Worm (Caenorhabditis elegans) whole organism, L3 larva: Measurements from ENCODE around the gene jmjd-3.3.
"Not testable (repeated sequence)": the region's sequence is repeated elsewhere in the genome, so short reads cannot be mapped to it uniquely, and the experiment has no call there.

Experiments used
- R02D3.7 ChIP-seq: fragments of 150-350 bp; optimal IDR thresholded peaks from 2 replicates; lab custom pipeline; 2014; ENCODE audit warnings: missing biosample characterization, missing genetic modification characterization
- ZK546.5 ChIP-seq: sonication (generic microtip); optimal IDR thresholded peaks from 2 replicates; lab custom pipeline; 2017; ENCODE audit warnings: missing biosample characterization, missing genetic modification characterization
- ceh-9 ChIP-seq: sonication (generic microtip); optimal IDR thresholded peaks from 2 replicates; lab custom pipeline; 2018; ENCODE audit warnings: missing biosample characterization, missing genetic modification characterization
- elt-1 ChIP-seq: fragments of 150-350 bp; optimal IDR thresholded peaks from 2 replicates; lab custom pipeline; 2014; ENCODE audit warnings: missing biosample characterization, missing genetic modification characterization
- elt-2 ChIP-seq: sonication (generic microtip); optimal IDR thresholded peaks from 2 replicates; lab custom pipeline; 2016; ENCODE audit warnings: missing genetic modification reagents, mild to moderate bottlenecking, missing genetic modification characterization, missing compliant biosample characterization
- elt-3 ChIP-seq, 3 experiments: fragments of 150-350 bp in 1 of 3; sonication (generic microtip) in 2 of 3; optimal IDR thresholded peaks; 2 replicates in 2 of 3; 4 replicates in 1 of 3; lab custom pipeline; 2014 to 2017; ENCODE audit warnings: missing biosample characterization in 3 of 3, missing genetic modification characterization in 3 of 3
- fos-1 ChIP-seq: fragments of 150-350 bp; optimal IDR thresholded peaks from 2 replicates; lab custom pipeline; 2014; ENCODE audit warnings: missing biosample characterization, missing genetic modification characterization
- jun-1 ChIP-seq: fragments of 150-350 bp; optimal IDR thresholded peaks from 2 replicates; lab custom pipeline; 2014; ENCODE audit warnings: missing biosample characterization, missing genetic modification reagents, missing genetic modification characterization
- lin-15B ChIP-seq: fragments of 150-350 bp; optimal IDR thresholded peaks from 2 replicates; lab custom pipeline; 2014; ENCODE audit warnings: missing biosample characterization, missing genetic modification characterization
- lin-39 ChIP-seq: fragments of 150-350 bp; optimal IDR thresholded peaks from 2 replicates; lab custom pipeline; 2018; ENCODE audit warnings: missing biosample characterization, missing genetic modification reagents, missing genetic modification characterization
- lsy-12 ChIP-seq: sonication (generic microtip); optimal IDR thresholded peaks from 2 replicates; lab custom pipeline; 2016; ENCODE audit warnings: mild to moderate bottlenecking, missing genetic modification characterization, missing compliant biosample characterization
- mml-1 ChIP-seq: fragments of 150-350 bp; sonication (generic microtip); optimal IDR thresholded peaks from 3 replicates; lab custom pipeline; 2014; ENCODE audit warnings: missing biosample characterization, missing genetic modification characterization
- nfya-1 ChIP-seq: sonication (generic microtip); optimal IDR thresholded peaks from 2 replicates; lab custom pipeline; 2017; ENCODE audit warnings: missing genetic modification characterization, mild to moderate bottlenecking, missing compliant biosample characterization, antibody characterized with exemption, moderate library complexity; ENCODE audit not compliant: insufficient read depth
- nhr-11 ChIP-seq: fragments of 150-350 bp; optimal IDR thresholded peaks from 2 replicates; lab custom pipeline; 2014; ENCODE audit warnings: missing biosample characterization, missing genetic modification characterization
- nhr-23 ChIP-seq: fragments of 150-350 bp; optimal IDR thresholded peaks from 2 replicates; lab custom pipeline; 2014; ENCODE audit warnings: missing biosample characterization, missing genetic modification reagents, missing genetic modification characterization
- nhr-237 ChIP-seq: fragments of 150-350 bp; optimal IDR thresholded peaks from 2 replicates; lab custom pipeline; 2014; ENCODE audit warnings: missing biosample characterization, missing genetic modification characterization
- nhr-25 ChIP-seq: sonication (generic microtip); optimal IDR thresholded peaks from 2 replicates; lab custom pipeline; 2017; ENCODE audit warnings: missing biosample characterization, missing genetic modification characterization
- nhr-43 ChIP-seq: sonication (generic microtip); optimal IDR thresholded peaks from 2 replicates; lab custom pipeline; 2016; ENCODE audit warnings: mild to moderate bottlenecking, missing genetic modification characterization, missing compliant biosample characterization; ENCODE audit not compliant: poor library complexity, severe bottlenecking
- nhr-76 ChIP-seq: fragments of 150-350 bp; sonication (generic microtip); optimal IDR thresholded peaks from 5 replicates; lab custom pipeline; 2014; ENCODE audit warnings: missing biosample characterization, missing genetic modification characterization
- pha-4 ChIP-seq: fragments of 150-350 bp; optimal IDR thresholded peaks from 2 replicates; lab custom pipeline; 2014; ENCODE audit warnings: missing biosample characterization, missing genetic modification reagents, missing genetic modification characterization
- pqm-1 ChIP-seq: fragments of 150-350 bp; optimal IDR thresholded peaks from 2 replicates; lab custom pipeline; 2017; ENCODE audit warnings: missing biosample characterization, missing genetic modification characterization, inconsistent platforms
- skn-1 ChIP-seq: fragments of 150-350 bp; optimal IDR thresholded peaks from 2 replicates; lab custom pipeline; 2014; ENCODE audit warnings: missing biosample characterization, missing genetic modification characterization
- snpc-4 ChIP-seq: fragments of 150-350 bp; optimal IDR thresholded peaks from 2 replicates; lab custom pipeline; 2014; ENCODE audit warnings: missing biosample characterization, missing genetic modification characterization
- tbx-2 ChIP-seq: sonication (generic microtip); optimal IDR thresholded peaks from 2 replicates; lab custom pipeline; 2016; ENCODE audit warnings: mild to moderate bottlenecking, missing genetic modification characterization, missing compliant biosample characterization
- unc-39 ChIP-seq: sonication (generic microtip); optimal IDR thresholded peaks from 4 replicates; lab custom pipeline; 2017; ENCODE audit warnings: missing biosample characterization, missing genetic modification characterization
- unc-62 ChIP-seq: fragments of 150-350 bp; sonication (generic microtip); optimal IDR thresholded peaks from 4 replicates; lab custom pipeline; 2014; ENCODE audit warnings: missing biosample characterization, missing genetic modification reagents, missing genetic modification characterization
- ztf-11 ChIP-seq: fragments of 150-350 bp; optimal IDR thresholded peaks from 2 replicates; lab custom pipeline; 2014; ENCODE audit warnings: missing biosample characterization, missing genetic modification characterization
- ztf-4 ChIP-seq: fragments of 150-350 bp; optimal IDR thresholded peaks from 2 replicates; lab custom pipeline; 2014; ENCODE audit warnings: missing biosample characterization, missing genetic modification characterization

Gene jmjd-3.3

ce11 chrX:13417479-13417878, 18.7 kb upstream of the jmjd-3.3 start:
- TF ChIP-seq ztf-11 (tag; lab: Kevin White, UChicago), result no peak
- TF ChIP-seq nhr-76 (tag; lab: Kevin White, UChicago), result no peak
- no peak for TF ChIP-seq ceh-9 (tag; lab: Kevin White, UChicago)
- no peak for TF ChIP-seq ztf-4
- TF ChIP-seq ZK546.5, result no peak
- no peak for TF ChIP-seq elt-2 (tag; lab: Kevin White, UChicago)
- no peak for TF ChIP-seq nhr-11 (tag; lab: Kevin White, UChicago)
- no peak for TF ChIP-seq lin-39 (tag; lab: Kevin White, UChicago)
- no peak for TF ChIP-seq nhr-25 (tag; lab: Kevin White, UChicago)
- TF ChIP-seq unc-62 (GFP tag; lab: Kevin White, UChicago), result no peak

ce11 chrX:13419884-13420339, 16.3 kb upstream of the jmjd-3.3 start, which contains the start of gene C29F7.3:
Gene C29F7.3, minus strand, starts transcription at chrX:13419934.
- TF ChIP-seq nhr-237 (tag; lab: Kevin White, UChicago) (no peak), unc-39 (tag; lab: Kevin White, UChicago) (no peak), nhr-76 (tag; lab: Kevin White, UChicago) (no peak), nhr-43 (tag; lab: Kevin White, UChicago) (peak; percentile 47), lin-15B (no peak), fos-1 (tag; lab: Kevin White, UChicago) (no peak), skn-1 (no peak), elt-2 (tag; lab: Kevin White, UChicago) (peak; percentile 43), lin-39 (tag; lab: Kevin White, UChicago) (peak; percentile 26), nhr-23 (tag; lab: Kevin White, UChicago) (peak; percentile 9), nhr-25 (tag; lab: Kevin White, UChicago) (peak; percentile 72), elt-1 (tag; lab: Kevin White, UChicago) (no peak), mml-1 (tag; lab: Kevin White, UChicago) (no peak), nhr-11 (tag; lab: Kevin White, UChicago) (no peak), jun-1 (no peak), unc-62 (GFP tag; lab: Kevin White, UChicago) (peak; percentile 1), nfya-1 (tag; lab: Kevin White, UChicago) (peak; percentile 33), elt-3 (tag; optimal IDR thresholded peaks at IDR 0.05; lab: Kevin White, UChicago) (peak in 1 of 3 experiments; percentile 7)
- TF ChIP-seq, all 47 proteins: peak for 8

- TF ChIP-seq pqm-1 (peak; percentile 33), nhr-23 (tag; lab: Kevin White, UChicago) (no peak), elt-2 (tag; lab: Kevin White, UChicago) (peak; percentile 81)
Measured at ce11 chrX:13421068-13421467, 15.2 kb upstream of the jmjd-3.3 start.

DNA sequence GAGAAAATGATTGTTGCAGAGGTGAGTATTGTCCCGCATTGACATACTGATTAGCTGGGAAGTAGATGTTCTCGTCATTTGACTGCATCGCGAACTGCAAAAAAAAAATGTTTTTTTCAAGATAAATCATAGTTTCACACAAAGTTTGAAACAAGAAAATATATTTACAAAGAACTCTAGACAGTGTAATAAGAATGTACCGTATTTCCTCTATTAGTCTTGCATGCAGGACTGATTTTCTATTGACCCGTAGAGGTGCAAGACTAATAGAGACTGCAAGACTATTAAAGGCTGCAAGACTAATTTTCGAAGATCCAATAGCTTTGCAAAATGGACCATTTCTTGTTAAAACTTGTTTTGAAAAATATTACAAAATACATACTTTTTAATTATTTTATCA, 12.9 kb upstream of the jmjd-3.3 start, which contains the start of gene fkh-3:
Gene fkh-3 (minus strand): TSS at position 101 of the 400 bp plus-strand sequence.
- TF ChIP-seq tbx-2 (tag; lab: Kevin White, UChicago) (no peak), ceh-9 (tag; lab: Kevin White, UChicago) (no peak), lsy-12 (tag; lab: Kevin White, UChicago) (no peak), ztf-4 (no peak), ztf-11 (tag; lab: Kevin White, UChicago) (no peak), nhr-23 (tag; lab: Kevin White, UChicago) (no peak), snpc-4 (tag; lab: Kevin White, UChicago) (no peak)

DNA sequence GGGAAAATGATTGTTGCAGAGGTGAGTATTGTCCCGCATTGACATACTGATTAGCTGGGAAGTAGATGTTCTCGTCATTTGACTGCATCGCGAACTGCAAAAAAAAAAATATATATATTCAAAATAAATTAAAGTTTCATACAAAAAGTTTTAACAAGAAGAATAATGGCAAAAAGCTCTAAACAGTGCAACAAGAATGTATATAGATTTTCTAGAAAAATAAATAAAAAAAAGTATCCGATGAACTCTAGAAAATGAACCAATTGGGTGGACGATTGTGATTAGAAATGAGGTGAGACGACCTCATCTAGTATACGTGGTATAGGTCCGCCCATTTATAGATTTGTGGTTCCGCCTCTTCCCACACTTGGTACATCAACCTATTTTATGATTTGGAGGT, 7.5 kb upstream of the jmjd-3.3 start, which contains the start of gene fkh-4:
Gene fkh-4 (minus strand): TSS at position 101 of the 400 bp plus-strand sequence.
- TF ChIP-seq ceh-9 (tag; lab: Kevin White, UChicago); elt-1 (tag; lab: Kevin White, UChicago); pqm-1: not testable (repeated sequence)

DNA sequence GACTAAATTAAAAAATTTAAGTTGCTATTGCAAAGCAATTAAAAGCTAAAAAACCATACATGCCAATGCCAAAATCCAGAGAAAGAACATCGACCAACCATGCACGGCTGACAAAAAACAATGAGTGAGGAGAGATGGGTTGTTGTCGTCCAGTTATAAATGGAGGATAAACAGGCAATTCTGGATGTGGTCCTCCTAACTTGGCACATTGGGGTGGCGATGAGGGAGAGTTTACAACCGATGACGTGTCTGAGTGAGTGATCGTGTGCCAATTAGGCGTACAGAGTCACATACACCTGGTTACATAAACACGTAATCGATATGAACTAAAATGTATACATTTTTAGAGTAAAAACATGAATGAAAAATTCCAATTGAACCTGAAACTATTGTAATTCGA, 4.8 kb upstream of the jmjd-3.3 start, which contains the start of gene C29F7.10:
Gene C29F7.10 (minus strand): TSS at position 101 of the 400 bp plus-strand sequence.
- TF ChIP-seq elt-3 (tag; optimal IDR thresholded peaks at IDR 0.05; lab: Kevin White, UChicago); R02D3.7 (tag; lab: Kevin White, UChicago); pha-4: not testable (repeated sequence)
